In the genomic region with DNA sequence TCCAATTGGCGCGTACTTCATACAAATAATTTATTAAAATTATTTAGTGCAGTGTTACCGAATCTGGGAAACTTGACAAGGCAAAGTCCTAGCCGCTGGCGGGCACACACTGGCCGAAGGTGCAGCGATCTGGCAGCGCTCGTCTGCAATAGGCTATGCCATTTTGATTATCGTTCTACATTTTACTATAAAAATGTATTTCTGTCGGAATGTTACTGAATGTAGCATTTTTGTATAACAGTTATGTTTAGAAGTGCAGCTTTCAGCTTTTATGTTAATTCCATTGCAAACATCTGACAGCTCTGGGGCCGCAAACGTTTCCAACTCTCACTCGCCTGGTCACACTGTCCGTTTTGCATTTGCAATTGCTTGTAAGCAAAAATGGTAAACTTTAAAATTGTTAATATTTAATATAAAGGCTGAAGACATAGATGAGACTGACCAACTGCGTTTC, we compare ENCODE assay signal across 1 fruit fly cellular context.
TF ChIP-seq lines count a peak whose summit lies in the region.

A gene (minus strand): TSS at position 85 of the 454 bp plus-strand sequence.

TF ChIP-seq in whole organism, embryonic, 481 proteins besides CTCF, POLR2A, EP300 and RAD21 (continued from another document and continues in another):
- TF ChIP-seq CG7556 (GFP tag; optimal IDR thresholded peaks at IDR 0.05; lab: Kevin White, UChicago) (no peak), h (optimal IDR thresholded peaks at IDR 0.05; lab: Kevin White, UChicago) (no peak), NK7.1 (GFP tag; optimal IDR thresholded peaks at IDR 0.05; lab: Kevin White, UChicago) (no peak), CG1024 (GFP tag; IDR thresholded peaks at IDR 0.05; lab: Robert Waterston, UW) (no peak), CG16813 (GFP tag; IDR thresholded peaks at IDR 0.05; lab: Robert Waterston, UW; ENCODE audit: partially characterized antibody) (peak; percentile 45; the same call in 1 of the 3 replicates), gsb-n (tag; optimal IDR thresholded peaks at IDR 0.05; lab: Kevin White, UChicago) (no peak), org-1 (GFP tag; optimal IDR thresholded peaks at IDR 0.05; lab: Kevin White, UChicago) (no peak), lov (optimal IDR thresholded peaks at IDR 0.05; lab: Kevin White, UChicago) (no peak), lov (GFP tag; IDR thresholded peaks at IDR 0.05; lab: Robert Waterston, UW) (no peak), CG11093 (GFP tag; IDR thresholded peaks at IDR 0.05; lab: Robert Waterston, UW) (no peak), pfk (GFP tag; optimal IDR thresholded peaks at IDR 0.05; lab: Kevin White, UChicago) (no peak), CG6765 (GFP tag; optimal IDR thresholded peaks at IDR 0.05; lab: Kevin White, UChicago) (peak; percentile 6), CG3065 (GFP tag; optimal IDR thresholded peaks at IDR 0.05; lab: Kevin White, UChicago) (no peak), Kr (GFP tag; optimal IDR thresholded peaks at IDR 0.05; lab: Kevin White, UChicago) (no peak), CG10654 (GFP tag; optimal IDR thresholded peaks at IDR 0.05; lab: Kevin White, UChicago) (no peak), dysf (GFP tag; IDR thresholded peaks at IDR 0.05; lab: Robert Waterston, UW) (no peak), az2 (GFP tag; optimal IDR thresholded peaks at IDR 0.05; lab: Kevin White, UChicago) (no peak), tin (GFP tag; optimal IDR thresholded peaks at IDR 0.05; lab: Kevin White, UChicago) (no peak), TFAM (GFP tag; optimal IDR thresholded peaks at IDR 0.05; lab: Kevin White, UChicago) (no peak), CG4820 (GFP tag; optimal IDR thresholded peaks at IDR 0.05; lab: Kevin White, UChicago) (no peak), CG7271 (tag; optimal IDR thresholded peaks at IDR 0.05; lab: Kevin White, UChicago) (no peak), Oli (tag; optimal IDR thresholded peaks at IDR 0.05; lab: Kevin White, UChicago) (no peak), bcd (GFP tag; optimal IDR thresholded peaks at IDR 0.05; lab: Kevin White, UChicago) (no peak), Hr3 (GFP tag; optimal IDR thresholded peaks at IDR 0.05; lab: Kevin White, UChicago) (no peak), CG12155 (GFP tag; optimal IDR thresholded peaks at IDR 0.05; lab: Kevin White, UChicago) (no peak), unpg (GFP tag; optimal IDR thresholded peaks at IDR 0.05; lab: Kevin White, UChicago) (no peak), D19B (GFP tag; optimal IDR thresholded peaks at IDR 0.05; lab: Kevin White, UChicago) (no peak), Taf1 (GFP tag; IDR thresholded peaks at IDR 0.05; lab: Robert Waterston, UW) (no peak), ato (GFP tag; IDR thresholded peaks at IDR 0.05; lab: Robert Waterston, UW; ENCODE audit: partially characterized antibody) (no peak), pan (optimal IDR thresholded peaks at IDR 0.05; lab: Kevin White, UChicago) (no peak), pan (GFP tag; optimal IDR thresholded peaks at IDR 0.05 in 1 of 2, IDR thresholded peaks at IDR 0.05 in 1 of 2) (no peak), CG32767 (GFP tag; IDR thresholded peaks at IDR 0.05; lab: Robert Waterston, UW) (no peak), Meics (GFP tag; optimal IDR thresholded peaks at IDR 0.05; lab: Kevin White, UChicago) (no peak), dan (GFP tag; IDR thresholded peaks at IDR 0.05; lab: Robert Waterston, UW) (no peak), CkIIα-i1 (GFP tag; IDR thresholded peaks at IDR 0.05; lab: Robert Waterston, UW) (no peak), CG2875 (GFP tag; optimal IDR thresholded peaks at IDR 0.05; lab: Kevin White, UChicago) (no peak), Usf (GFP tag; optimal IDR thresholded peaks at IDR 0.05; lab: Kevin White, UChicago) (no peak), Hmx (GFP tag; optimal IDR thresholded peaks at IDR 0.05; lab: Kevin White, UChicago) (no peak), CG16863 (GFP tag; optimal IDR thresholded peaks at IDR 0.05; lab: Kevin White, UChicago) (no peak), CG1792 (GFP tag; optimal IDR thresholded peaks at IDR 0.05; lab: Kevin White, UChicago) (no peak), Neu2 (GFP tag; optimal IDR thresholded peaks at IDR 0.05; lab: Kevin White, UChicago; ENCODE audit: borderline replicate concordance) (no peak), CG1603 (tag; optimal IDR thresholded peaks at IDR 0.05; lab: Kevin White, UChicago) (peak; percentile 65), CG10366 (GFP tag; IDR thresholded peaks at IDR 0.05; lab: Robert Waterston, UW) (no peak), CG31441 (GFP tag; IDR thresholded peaks at IDR 0.05; lab: Robert Waterston, UW) (no peak), CG17568 (GFP tag; optimal IDR thresholded peaks at IDR 0.05; lab: Kevin White, UChicago) (no peak), sd (tag; optimal IDR thresholded peaks at IDR 0.05; lab: Kevin White, UChicago) (peak; percentile 26), HmgD (GFP tag; optimal IDR thresholded peaks at IDR 0.05; lab: Kevin White, UChicago) (no peak), CG7372 (GFP tag; IDR thresholded peaks at IDR 0.05; lab: Robert Waterston, UW) (no peak), ash1 (GFP tag; optimal IDR thresholded peaks at IDR 0.05; lab: Kevin White, UChicago) (no peak), Bteb2 (GFP tag; optimal IDR thresholded peaks at IDR 0.05; lab: Kevin White, UChicago) (no peak), H15 (GFP tag; IDR thresholded peaks at IDR 0.05; lab: Robert Waterston, UW) (no peak), Atf3 (GFP tag; optimal IDR thresholded peaks at IDR 0.05; lab: Kevin White, UChicago) (no peak), CG12071 (GFP tag; optimal IDR thresholded peaks at IDR 0.05; lab: Kevin White, UChicago) (no peak), mirr (GFP tag; optimal IDR thresholded peaks at IDR 0.05; lab: Kevin White, UChicago) (no peak), Rx (GFP tag; IDR thresholded peaks at IDR 0.05; lab: Robert Waterston, UW) (no peak), Scr (GFP tag; IDR thresholded peaks at IDR 0.05; lab: Robert Waterston, UW; ENCODE audit: partially characterized antibody) (peak; percentile 48; the same call in 1 of the 2 replicates), wor (GFP tag; IDR thresholded peaks at IDR 0.05; lab: Robert Waterston, UW) (no peak), gem (tag; optimal IDR thresholded peaks at IDR 0.05; lab: Kevin White, UChicago) (peak; percentile 10), B-H2 (GFP tag; optimal IDR thresholded peaks at IDR 0.05; lab: Kevin White, UChicago) (no peak), ERR (GFP tag; optimal IDR thresholded peaks at IDR 0.05; lab: Kevin White, UChicago) (no peak), Xbp1 (GFP tag; optimal IDR thresholded peaks at IDR 0.05; lab: Kevin White, UChicago) (no peak), ftz-f1 (GFP tag; optimal IDR thresholded peaks at IDR 0.05; lab: Kevin White, UChicago) (no peak), Elba2 (GFP tag; optimal IDR thresholded peaks at IDR 0.05; lab: Kevin White, UChicago) (peak; percentile 87), dmrt99B (tag; optimal IDR thresholded peaks at IDR 0.05; lab: Kevin White, UChicago) (no peak), inv (GFP tag; IDR thresholded peaks at IDR 0.05; lab: Robert Waterston, UW; ENCODE audit: partially characterized antibody) (0 out of 2 replicates have a peak, but pooled peaks have one; percentile 24), Fer1 (GFP tag; optimal IDR thresholded peaks at IDR 0.05; lab: Kevin White, UChicago) (no peak), Awh (GFP tag; IDR thresholded peaks at IDR 0.05; lab: Robert Waterston, UW) (no peak), Eip74EF (GFP tag; optimal IDR thresholded peaks at IDR 0.05; lab: Kevin White, UChicago) (no peak), CG8924 (tag; optimal IDR thresholded peaks at IDR 0.05; lab: Kevin White, UChicago) (peak; percentile 35), CG15269 (tag; optimal IDR thresholded peaks at IDR 0.05; lab: Kevin White, UChicago) (no peak), NFAT (GFP tag; IDR thresholded peaks at IDR 0.05; lab: Robert Waterston, UW) (no peak), CG10147 (GFP tag; optimal IDR thresholded peaks at IDR 0.05; lab: Kevin White, UChicago) (no peak), Lpt (GFP tag; optimal IDR thresholded peaks at IDR 0.05; lab: Kevin White, UChicago) (no peak), CG14667 (GFP tag; IDR thresholded peaks at IDR 0.05; lab: Robert Waterston, UW) (no peak), crc (GFP tag; optimal IDR thresholded peaks at IDR 0.05; lab: Kevin White, UChicago) (no peak), ac (GFP tag; optimal IDR thresholded peaks at IDR 0.05; lab: Kevin White, UChicago) (no peak), gt (GFP tag; IDR thresholded peaks at IDR 0.05; lab: Robert Waterston, UW) (no peak), HLH3B (GFP tag; IDR thresholded peaks at IDR 0.05; lab: Robert Waterston, UW) (no peak), CG10959 (GFP tag; IDR thresholded peaks at IDR 0.05; lab: Robert Waterston, UW) (no peak), CG11723 (GFP tag; optimal IDR thresholded peaks at IDR 0.05; lab: Kevin White, UChicago) (no peak), usp (GFP tag; optimal IDR thresholded peaks at IDR 0.05; lab: Kevin White, UChicago) (no peak), ems (GFP tag; optimal IDR thresholded peaks at IDR 0.05; lab: Kevin White, UChicago) (no peak), salm (tag; optimal IDR thresholded peaks at IDR 0.05; lab: Kevin White, UChicago) (no peak), Fer2 (tag; optimal IDR thresholded peaks at IDR 0.05; lab: Kevin White, UChicago) (no peak), Hr51 (GFP tag; optimal IDR thresholded peaks at IDR 0.05; lab: Kevin White, UChicago) (no peak), CG13424 (tag; optimal IDR thresholded peaks at IDR 0.05; lab: Kevin White, UChicago) (no peak), al (GFP tag; IDR thresholded peaks at IDR 0.05; lab: Robert Waterston, UW) (no peak), Gug (GFP tag; IDR thresholded peaks at IDR 0.05; lab: Robert Waterston, UW) (no peak), nom (GFP tag; optimal IDR thresholded peaks at IDR 0.05; lab: Kevin White, UChicago) (no peak), lab (GFP tag; optimal IDR thresholded peaks at IDR 0.05; lab: Kevin White, UChicago) (no peak), nau (GFP tag; optimal IDR thresholded peaks at IDR 0.05; lab: Kevin White, UChicago) (no peak), shn (GFP tag; optimal IDR thresholded peaks at IDR 0.05; lab: Kevin White, UChicago) (no peak), CG8944 (GFP tag; optimal IDR thresholded peaks at IDR 0.05; lab: Kevin White, UChicago) (no peak), CG32532 (GFP tag; IDR thresholded peaks at IDR 0.05; lab: Robert Waterston, UW) (no peak), Myb (GFP tag; optimal IDR thresholded peaks at IDR 0.05; lab: Kevin White, UChicago) (no peak), rib (GFP tag; IDR thresholded peaks at IDR 0.05; lab: Robert Waterston, UW) (no peak), jumu (GFP tag; optimal IDR thresholded peaks at IDR 0.05; lab: Kevin White, UChicago) (no peak), CG6813 (GFP tag; optimal IDR thresholded peaks at IDR 0.05; lab: Kevin White, UChicago) (no peak), CG14441 (GFP tag; IDR thresholded peaks at IDR 0.05; lab: Robert Waterston, UW) (0 out of 2 replicates have a peak, but pooled peaks have one; percentile 10), scrt (GFP tag; optimal IDR thresholded peaks at IDR 0.05; lab: Kevin White, UChicago) (no peak), Ravus (GFP tag; IDR thresholded peaks at IDR 0.05; lab: Robert Waterston, UW) (no peak), Dip3 (GFP tag; optimal IDR thresholded peaks at IDR 0.05; lab: Kevin White, UChicago) (no peak), CG4707 (GFP tag; optimal IDR thresholded peaks at IDR 0.05; lab: Kevin White, UChicago) (no peak), CG15601 (tag; optimal IDR thresholded peaks at IDR 0.05; lab: Kevin White, UChicago) (no peak), Bdp1 (GFP tag; optimal IDR thresholded peaks at IDR 0.05; lab: Kevin White, UChicago) (no peak), CG16815 (GFP tag; optimal IDR thresholded peaks at IDR 0.05; lab: Kevin White, UChicago) (no peak), CG7357 (GFP tag; IDR thresholded peaks at IDR 0.05; lab: Robert Waterston, UW) (no peak), hbn (GFP tag; IDR thresholded peaks at IDR 0.05; lab: Robert Waterston, UW; ENCODE audit: partially characterized antibody) (no peak; the same call in 1 of the 2 replicates), p53 (GFP tag; optimal IDR thresholded peaks at IDR 0.05; lab: Kevin White, UChicago) (no peak), D19A (tag; optimal IDR thresholded peaks at IDR 0.05; lab: Kevin White, UChicago) (no peak), ewg (GFP tag; optimal IDR thresholded peaks at IDR 0.05; lab: Kevin White, UChicago) (no peak), sqz (GFP tag; optimal IDR thresholded peaks at IDR 0.05; lab: Kevin White, UChicago) (no peak), ap (GFP tag; IDR thresholded peaks at IDR 0.05; lab: Robert Waterston, UW) (no peak), C15 (GFP tag; IDR thresholded peaks at IDR 0.05; lab: Robert Waterston, UW) (no peak), wdn (GFP tag; IDR thresholded peaks at IDR 0.05; lab: Robert Waterston, UW) (no peak), CG7963 (GFP tag; IDR thresholded peaks at IDR 0.05; lab: Robert Waterston, UW; ENCODE audit: partially characterized antibody) (no peak), CG17361 (GFP tag; IDR thresholded peaks at IDR 0.05; lab: Robert Waterston, UW) (no peak; the same call in 2 of the 3 replicates), H2.0 (GFP tag; IDR thresholded peaks at IDR 0.05; lab: Robert Waterston, UW) (no peak), CG13296 (GFP tag; optimal IDR thresholded peaks at IDR 0.05; lab: Kevin White, UChicago) (no peak), Lim3 (GFP tag; IDR thresholded peaks at IDR 0.05; lab: Robert Waterston, UW) (no peak), tio (GFP tag; optimal IDR thresholded peaks at IDR 0.05; lab: Kevin White, UChicago) (no peak), CG8765 (GFP tag; IDR thresholded peaks at IDR 0.05; lab: Robert Waterston, UW) (no peak), CG15479 (GFP tag; optimal IDR thresholded peaks at IDR 0.05; lab: Kevin White, UChicago) (no peak), yki (optimal IDR thresholded peaks at IDR 0.05; lab: Kevin White, UChicago) (no peak), Dbx (GFP tag; IDR thresholded peaks at IDR 0.05; lab: Robert Waterston, UW) (peak; percentile 26; the same call in 1 of the 3 replicates), CG13123 (GFP tag; optimal IDR thresholded peaks at IDR 0.05; lab: Kevin White, UChicago) (no peak), caup (GFP tag; optimal IDR thresholded peaks at IDR 0.05; lab: Kevin White, UChicago; ENCODE audit: severe bottlenecking) (no peak), Sox102F (GFP tag; optimal IDR thresholded peaks at IDR 0.05; lab: Kevin White, UChicago) (no peak), Spps (tag; optimal IDR thresholded peaks at IDR 0.05; lab: Kevin White, UChicago) (no peak), dm (GFP tag; optimal IDR thresholded peaks at IDR 0.05; lab: Kevin White, UChicago) (no peak), MTF-1 (GFP tag; optimal IDR thresholded peaks at IDR 0.05; lab: Kevin White, UChicago; ENCODE audit: borderline replicate concordance) (no peak), lola (GFP tag; optimal IDR thresholded peaks at IDR 0.05; lab: Kevin White, UChicago) (no peak), Antp (GFP tag; optimal IDR thresholded peaks at IDR 0.05; lab: Kevin White, UChicago) (no peak)
